Worm (Caenorhabditis elegans) whole organism, L1 larva: ENCODE results near the gene T28B11.1.

ENCODE experiments used
- C04F5.9 ChIP-seq: sonication (generic microtip); optimal IDR thresholded peaks from 2 replicates; lab custom pipeline; 2016; ENCODE audit warnings: missing genetic modification characterization, missing compliant biosample characterization
- aha-1 ChIP-seq: fragments of 150-350 bp; optimal IDR thresholded peaks from 2 replicates; lab custom pipeline; 2014; ENCODE audit warnings: missing biosample characterization, missing genetic modification characterization
- dpl-1 ChIP-seq, 3 experiments: fragments of 150-350 bp in 2 of 3; sonication (generic microtip) in 1 of 3; optimal IDR thresholded peaks; 2 replicates each; lab custom pipeline; 2014 to 2017; ENCODE audit warnings: missing biosample characterization in 3 of 3, missing genetic modification characterization in 3 of 3, missing genetic modification reagents in 3 of 3
- efl-1 ChIP-seq, 4 experiments: fragments of 150-350 bp; optimal IDR thresholded peaks in 3 of 4; peaks in 1 of 4; 1 replicate in 1 of 4; 2 replicates in 3 of 4; lab custom pipeline; 2014; ENCODE audit warnings: missing biosample characterization in 2 of 4, missing genetic modification characterization in 2 of 4, missing genetic modification reagents in 2 of 4
- lir-3 ChIP-seq: sonication (generic microtip); optimal IDR thresholded peaks from 2 replicates; lab custom pipeline; 2016; ENCODE audit warnings: mild to moderate bottlenecking, missing genetic modification characterization, moderate library complexity, missing compliant biosample characterization; ENCODE audit not compliant: poor library complexity
- mab-9 ChIP-seq: fragments of 200-800 bp; sonication (Bioruptor generic); IDR thresholded peaks from 2 replicates; pipeline ENCODE4 v1.3.6; 2022; ENCODE audit warnings: missing genetic modification reagents, missing genetic modification characterization, missing compliant biosample characterization
- rnt-1 ChIP-seq: sonication (generic microtip); optimal IDR thresholded peaks from 2 replicates; lab custom pipeline; 2016; ENCODE audit warnings: mild to moderate bottlenecking, missing genetic modification characterization, moderate library complexity, missing compliant biosample characterization
- tbx-2 ChIP-seq: sonication (generic microtip); optimal IDR thresholded peaks from 2 replicates; lab custom pipeline; 2016; ENCODE audit warnings: missing genetic modification characterization, missing compliant biosample characterization

DNA sequence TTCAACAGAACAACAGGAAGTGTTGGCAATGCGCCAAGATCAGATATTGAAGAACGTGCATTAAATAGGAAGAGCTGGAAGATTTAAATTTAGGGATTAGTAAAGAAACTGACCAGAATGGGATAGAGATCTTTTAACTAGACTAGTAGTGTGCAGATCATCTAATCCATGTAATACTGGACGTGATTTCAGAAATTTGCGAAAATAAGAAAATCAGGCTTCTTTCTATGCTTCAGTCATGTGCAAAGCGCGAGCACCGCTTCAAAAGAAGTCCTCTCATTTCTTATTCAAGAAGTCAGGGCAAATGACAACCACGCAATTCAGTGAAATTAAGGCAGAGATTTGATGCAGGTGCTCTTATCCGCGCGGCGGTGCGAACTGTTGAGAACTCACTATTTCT lies 14.2 kb downstream of the T28B11.1 start:
- no peak for TF ChIP-seq mab-9
- no peak for TF ChIP-seq aha-1
- TF ChIP-seq lir-3: no peak
- no peak for TF ChIP-seq efl-1 (optimal IDR thresholded peaks at IDR 0.05; lab: Kevin White, UChicago)
- peak in 1 of 2 experiments; percentile 59 for TF ChIP-seq efl-1 (GFP tag; optimal IDR thresholded peaks at IDR 0.05 in 1 of 2; lab: Kevin White, UChicago)
- TF ChIP-seq rnt-1: no peak
- no peak for TF ChIP-seq tbx-2 (tag; lab: Kevin White, UChicago)
- TF ChIP-seq C04F5.9 (tag; lab: Kevin White, UChicago): no peak
- TF ChIP-seq dpl-1 (GFP tag; optimal IDR thresholded peaks at IDR 0.05; lab: Kevin White, UChicago): no peak
